Worm (Caenorhabditis elegans) whole organism, L4 larva: ENCODE measurements around the gene mon-2.

Source experiments
- R02D3.7 ChIP-seq: fragments of 150-350 bp; sonication (generic microtip); optimal IDR thresholded peaks from 3 replicates; lab custom pipeline; 2014; ENCODE audit warnings: missing biosample characterization, missing genetic modification characterization
- T26A8.4 ChIP-seq: fragments of 200-800 bp; sonication (Bioruptor generic); IDR thresholded peaks from 2 replicates; pipeline ENCODE4 v1.3.6; 2022; ENCODE audit warnings: missing genetic modification characterization, missing compliant biosample characterization
- Y105C5A.15 ChIP-seq: fragments of 200-800 bp; sonication (Bioruptor generic); IDR thresholded peaks from 2 replicates; pipeline ENCODE4 v1.3.6; 2022; ENCODE audit warnings: missing genetic modification characterization, missing compliant biosample characterization
- ZK546.5 ChIP-seq, 2 experiments: sonication (generic microtip); optimal IDR thresholded peaks; 2 replicates each; lab custom pipeline; 2017; ENCODE audit warnings: missing biosample characterization in 2 of 2, missing genetic modification characterization in 2 of 2
- ama-1 ChIP-seq: fragments of 150-350 bp; optimal IDR thresholded peaks from 2 replicates; lab custom pipeline; 2014; ENCODE audit warnings: inconsistent platforms, mixed read lengths
- ceh-28 ChIP-seq: fragments of 150-350 bp; optimal IDR thresholded peaks from 2 replicates; lab custom pipeline; 2014; ENCODE audit warnings: missing biosample characterization, missing genetic modification reagents, missing genetic modification characterization
- ctbp-1 ChIP-seq: fragments of 200-800 bp; sonication (Bioruptor generic); IDR thresholded peaks from 2 replicates; pipeline ENCODE4 v1.3.6; 2022; ENCODE audit warnings: missing genetic modification reagents, missing genetic modification characterization, missing compliant biosample characterization
- daf-12 ChIP-seq: fragments of 150-350 bp; optimal IDR thresholded peaks from 2 replicates; lab custom pipeline; 2014; ENCODE audit warnings: missing biosample characterization, missing genetic modification reagents, missing genetic modification characterization
- daf-8 ChIP-seq: fragments of 200-800 bp; sonication (Bioruptor generic); IDR thresholded peaks from 2 replicates; pipeline ENCODE4 v1.3.6; 2022; ENCODE audit warnings: missing genetic modification characterization, missing compliant biosample characterization
- dpl-1 ChIP-seq: fragments of 150-350 bp; optimal IDR thresholded peaks from 2 replicates; lab custom pipeline; 2014; ENCODE audit warnings: missing biosample characterization, missing genetic modification reagents, missing genetic modification characterization
- egl-43 ChIP-seq: fragments of 200-800 bp; sonication (Bioruptor generic); IDR thresholded peaks from 2 replicates; pipeline ENCODE4 v1.3.6; 2022; ENCODE audit warnings: missing genetic modification reagents, missing genetic modification characterization, missing compliant biosample characterization
- gei-8 ChIP-seq: fragments of 200-800 bp; sonication (Bioruptor generic); optimal IDR thresholded peaks from 2 replicates; lab custom pipeline; 2018; ENCODE audit warnings: mild to moderate bottlenecking, missing genetic modification characterization, missing compliant biosample characterization
- hif-1 ChIP-seq, 2 experiments: sonication (generic microtip); optimal IDR thresholded peaks; 2 replicates each; lab custom pipeline; 2016 to 2017; ENCODE audit warnings: missing compliant biosample characterization in 2 of 2, missing genetic modification characterization in 2 of 2, missing genetic modification reagents in 2 of 2, missing genotype in 2 of 2, mild to moderate bottlenecking in 1 of 2
- hlh-30 ChIP-seq: sonication (generic microtip); optimal IDR thresholded peaks from 2 replicates; lab custom pipeline; 2017; ENCODE audit warnings: antibody characterized with exemption, mild to moderate bottlenecking, missing genetic modification characterization, missing compliant biosample characterization; ENCODE audit not compliant: insufficient read depth
- hmg-1.1 ChIP-seq: fragments of 200-800 bp; sonication (Bioruptor generic); IDR thresholded peaks from 2 replicates; pipeline ENCODE4 v1.3.6; 2022; ENCODE audit warnings: missing genetic modification reagents, missing genetic modification characterization, missing compliant biosample characterization
- lin-1 ChIP-seq: fragments of 200-800 bp; sonication (Bioruptor generic); IDR thresholded peaks from 2 replicates; pipeline ENCODE4 v1.3.6; 2022; ENCODE audit warnings: missing genetic modification reagents, missing genetic modification characterization, missing compliant biosample characterization
- lin-15B ChIP-seq: fragments of 150-350 bp; sonication (generic microtip); optimal IDR thresholded peaks from 3 replicates; lab custom pipeline; 2014; ENCODE audit warnings: missing biosample characterization, missing genetic modification characterization
- lin-38 ChIP-seq: fragments of 200-800 bp; sonication (Bioruptor generic); IDR thresholded peaks from 2 replicates; pipeline ENCODE4 v1.3.6; 2022; ENCODE audit warnings: missing genetic modification reagents, missing genetic modification characterization, missing compliant biosample characterization
- lsy-2 ChIP-seq, 2 experiments: fragments of 150-350 bp in 1 of 2; sonication (generic microtip) in 1 of 2; optimal IDR thresholded peaks; 2 replicates each; lab custom pipeline; 2014 to 2017; ENCODE audit warnings: missing biosample characterization in 2 of 2, missing genetic modification characterization in 2 of 2
- madf-5 ChIP-seq, 2 experiments: fragments of 200-800 bp; sonication (Bioruptor generic); IDR thresholded peaks; 2 replicates each; pipeline ENCODE4 v1.3.6; 2022; ENCODE audit warnings: missing compliant biosample characterization in 2 of 2, missing genetic modification characterization in 2 of 2
- madf-9 ChIP-seq: fragments of 200-800 bp; sonication (Bioruptor generic); conservative IDR thresholded peaks from 2 replicates; pipeline ENCODE4 v1.3.6; 2022; ENCODE audit warnings: missing genetic modification reagents, missing genetic modification characterization, missing compliant biosample characterization
- mdl-1 ChIP-seq, 2 experiments: fragments of 150-350 bp in 1 of 2; sonication (generic microtip) in 1 of 2; optimal IDR thresholded peaks; 2 replicates each; lab custom pipeline; 2014 to 2017; ENCODE audit warnings: missing biosample characterization in 2 of 2, missing genetic modification characterization in 2 of 2
- mdt-29 ChIP-seq: fragments of 200-800 bp; sonication (Bioruptor generic); IDR thresholded peaks from 2 replicates; pipeline ENCODE4 v1.3.6; 2022; ENCODE audit warnings: missing genetic modification reagents, missing genetic modification characterization, missing compliant biosample characterization
- mep-1 ChIP-seq: fragments of 150-350 bp; sonication (generic microtip); optimal IDR thresholded peaks from 3 replicates; lab custom pipeline; 2014; ENCODE audit warnings: missing biosample characterization, missing genetic modification characterization
- mes-2 ChIP-seq: sonication (generic microtip); optimal IDR thresholded peaks from 2 replicates; lab custom pipeline; 2016; ENCODE audit warnings: missing genotype, mild to moderate bottlenecking, missing genetic modification characterization, missing compliant biosample characterization; ENCODE audit not compliant: poor library complexity, severe bottlenecking
- nhr-102 ChIP-seq: sonication (generic microtip); optimal IDR thresholded peaks from 2 replicates; lab custom pipeline; 2016; ENCODE audit warnings: mild to moderate bottlenecking, missing genetic modification characterization, moderate library complexity, missing compliant biosample characterization
- nhr-11 ChIP-seq: fragments of 150-350 bp; optimal IDR thresholded peaks from 2 replicates; lab custom pipeline; 2014; ENCODE audit warnings: missing biosample characterization, missing genetic modification characterization
- nhr-111 ChIP-seq: fragments of 200-800 bp; sonication (Bioruptor generic); optimal IDR thresholded peaks from 2 replicates; lab custom pipeline; 2018; ENCODE audit warnings: mild to moderate bottlenecking, missing genetic modification characterization, missing compliant biosample characterization
- nhr-28 ChIP-seq: fragments of 150-350 bp; optimal IDR thresholded peaks from 2 replicates; lab custom pipeline; 2014; ENCODE audit warnings: missing biosample characterization, missing genetic modification characterization
- nhr-42 ChIP-seq: fragments of 200-800 bp; sonication (Bioruptor generic); IDR thresholded peaks from 2 replicates; pipeline ENCODE4 v1.3.6; 2022; ENCODE audit warnings: missing genetic modification characterization, missing compliant biosample characterization
- nhr-76 ChIP-seq: fragments of 150-350 bp; optimal IDR thresholded peaks from 2 replicates; lab custom pipeline; 2014; ENCODE audit warnings: missing biosample characterization, missing genetic modification characterization
- saeg-2 ChIP-seq: fragments of 200-800 bp; sonication (Bioruptor generic); IDR thresholded peaks from 2 replicates; pipeline ENCODE4 v1.3.6; 2022; ENCODE audit warnings: missing genetic modification reagents, missing genetic modification characterization, missing compliant biosample characterization
- sdz-12 ChIP-seq: fragments of 200-800 bp; sonication (Bioruptor generic); optimal IDR thresholded peaks from 2 replicates; lab custom pipeline; 2018; ENCODE audit warnings: mild to moderate bottlenecking, missing genetic modification characterization, missing compliant biosample characterization
- set-16 ChIP-seq: fragments of 200-800 bp; sonication (Bioruptor generic); IDR thresholded peaks from 2 replicates; pipeline ENCODE4 v1.3.6; 2022; ENCODE audit warnings: missing genetic modification reagents, missing genetic modification characterization, missing compliant biosample characterization
- snpc-1.2 ChIP-seq: fragments of 200-800 bp; sonication (Bioruptor generic); IDR thresholded peaks from 2 replicates; pipeline ENCODE4 v1.3.6; 2022; ENCODE audit warnings: missing genetic modification reagents, missing genetic modification characterization, missing compliant biosample characterization
- spr-3 ChIP-seq: fragments of 200-800 bp; sonication (Bioruptor generic); optimal IDR thresholded peaks from 2 replicates; lab custom pipeline; 2018; ENCODE audit warnings: mild to moderate bottlenecking, missing genetic modification characterization, missing compliant biosample characterization
- unc-39 ChIP-seq: sonication (generic microtip); optimal IDR thresholded peaks from 2 replicates; lab custom pipeline; 2017; ENCODE audit warnings: missing biosample characterization, missing genetic modification characterization
- zfp-2 ChIP-seq: sonication (generic microtip); optimal IDR thresholded peaks from 2 replicates; lab custom pipeline; 2016; ENCODE audit warnings: mild to moderate bottlenecking, missing genetic modification characterization, missing compliant biosample characterization
- zfp-3 ChIP-seq: fragments of 200-800 bp; sonication (Bioruptor generic); conservative IDR thresholded peaks from 2 replicates; pipeline ENCODE4 v1.3.6; 2022; ENCODE audit warnings: missing genetic modification reagents, missing genetic modification characterization, missing compliant biosample characterization
- zip-11 ChIP-seq: fragments of 200-800 bp; sonication (Bioruptor generic); IDR thresholded peaks from 2 replicates; pipeline ENCODE4 v1.3.6; 2022; ENCODE audit warnings: missing genetic modification characterization, missing compliant biosample characterization
- ztf-7 ChIP-seq: fragments of 150-350 bp; optimal IDR thresholded peaks from 2 replicates; lab custom pipeline; 2014; ENCODE audit warnings: missing biosample characterization, missing genetic modification characterization

Gene mon-2

DNA sequence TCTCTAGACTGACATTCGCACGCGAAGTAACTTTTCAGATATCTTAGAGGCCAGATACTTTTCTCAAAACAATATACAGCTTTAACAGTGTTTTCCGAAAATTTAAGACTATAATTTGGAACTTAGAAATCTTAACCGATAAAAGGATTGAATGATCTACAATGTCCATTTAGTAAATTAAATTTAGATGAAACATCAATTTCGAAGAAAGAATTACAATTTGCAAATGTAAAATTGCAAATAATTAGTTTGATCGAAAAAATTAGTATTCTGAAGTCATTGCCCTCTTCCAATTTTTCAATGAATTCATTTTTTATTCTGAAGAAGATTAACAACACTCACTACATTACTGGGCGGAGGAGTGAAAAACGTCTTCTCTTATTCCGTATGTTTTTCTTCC, 28.0 kb upstream of the mon-2 start, which contains the start of gene bath-37:
Gene bath-37, plus strand, starts transcription at position 301 of the 400 bp plus-strand sequence.
- TF ChIP-seq mdt-29 (GFP tag; lab: Robert Waterston, UW) (no peak), ZK546.5 (tag; optimal IDR thresholded peaks at IDR 0.05; lab: Kevin White, UChicago) (no peak), hif-1 (tag; optimal IDR thresholded peaks at IDR 0.05; lab: Kevin White, UChicago) (no peak), ctbp-1 (GFP tag; lab: Robert Waterston, UW) (no peak), ceh-28 (tag; lab: Kevin White, UChicago) (no peak), Y105C5A.15 (GFP tag; lab: Robert Waterston, UW) (no peak), mdl-1 (tag; optimal IDR thresholded peaks at IDR 0.05; lab: Kevin White, UChicago) (no peak), R02D3.7 (tag; lab: Kevin White, UChicago) (no peak), snpc-1.2 (GFP tag; lab: Robert Waterston, UW) (no peak), nhr-102 (tag; lab: Kevin White, UChicago) (no peak), lsy-2 (tag; optimal IDR thresholded peaks at IDR 0.05; lab: Kevin White, UChicago) (no peak), mep-1 (tag; lab: Kevin White, UChicago) (no peak), egl-43 (GFP tag; lab: Robert Waterston, UW) (no peak)

DNA sequence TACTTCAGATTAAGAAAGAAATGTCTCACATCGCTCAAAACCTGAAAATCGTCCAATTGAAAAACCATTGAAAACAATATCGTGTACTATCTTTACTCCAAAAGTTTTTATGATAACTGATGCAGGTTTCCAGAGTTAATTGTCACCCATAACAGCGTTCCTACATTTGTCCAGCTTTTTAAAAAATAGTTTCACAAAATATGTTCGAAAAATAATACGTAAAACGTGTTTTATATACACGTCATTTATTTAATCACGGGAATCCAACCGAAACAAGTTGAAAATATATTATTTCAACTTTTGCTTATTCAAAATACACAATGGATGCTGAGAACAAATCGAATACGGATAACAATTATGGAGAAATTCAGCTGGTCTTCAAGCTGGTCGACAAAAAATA, 21.1 kb upstream of the mon-2 start, which contains the start of gene K08E4.7:
Gene K08E4.7, plus strand, starts transcription at position 301 of the 400 bp plus-strand sequence.
- TF ChIP-seq daf-12 (tag; lab: Kevin White, UChicago): no peak
- no peak for TF ChIP-seq madf-9 (GFP tag; lab: Robert Waterston, UW)
- TF ChIP-seq zip-11 (GFP tag; lab: Robert Waterston, UW): no peak
- no peak for TF ChIP-seq madf-5 (GFP tag; IDR thresholded peaks at IDR 0.05; lab: Robert Waterston, UW)
- TF ChIP-seq ctbp-1 (GFP tag; lab: Robert Waterston, UW): no peak

DNA sequence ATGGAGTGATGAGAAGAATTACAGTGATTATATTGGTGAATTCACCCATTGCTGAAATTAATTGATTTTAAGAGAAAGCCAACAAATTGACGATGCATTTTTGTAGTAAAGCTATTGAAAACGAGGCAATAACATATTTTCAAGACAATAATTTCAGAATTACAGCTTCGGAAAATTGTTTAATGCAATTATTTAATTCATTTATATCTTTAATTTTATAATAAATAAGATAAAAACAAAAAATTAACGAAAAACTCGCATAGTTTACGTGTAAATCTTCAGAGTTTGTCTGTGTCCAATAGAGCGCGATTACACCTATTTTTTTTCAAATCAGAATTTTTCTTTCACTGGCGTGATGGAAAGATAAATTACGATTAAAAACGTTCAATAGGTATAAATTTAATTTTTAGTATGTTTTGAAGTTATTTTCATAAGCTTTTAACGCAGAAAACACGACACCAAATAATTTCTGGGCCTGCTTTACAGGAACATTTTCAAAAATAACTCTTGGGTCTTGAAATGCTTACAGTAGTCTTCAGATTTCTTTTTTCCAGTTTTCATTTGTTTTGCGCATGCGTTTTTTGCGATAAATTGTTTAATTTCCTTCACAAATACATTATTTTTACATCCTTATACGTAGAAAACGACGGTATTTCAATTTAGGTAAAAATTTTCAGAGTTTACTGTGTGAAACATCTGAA, 18.3 kb upstream of the mon-2 start, which contains the start of gene tmed-1:
Gene tmed-1, minus strand, starts transcription at position 51 of the 701 bp plus-strand sequence.
- TF ChIP-seq hlh-30 (tag; lab: Kevin White, UChicago) (no peak), nhr-76 (no peak), nhr-42 (GFP tag; lab: Robert Waterston, UW) (no peak), ztf-7 (tag; lab: Kevin White, UChicago) (no peak), mes-2 (tag; lab: Kevin White, UChicago) (no peak), nhr-102 (tag; lab: Kevin White, UChicago) (no peak), gei-8 (GFP tag; lab: Kevin White, UChicago) (no peak), zfp-2 (tag; lab: Kevin White, UChicago) (no peak), zfp-3 (GFP tag; lab: Robert Waterston, UW) (no peak), lin-1 (GFP tag; lab: Robert Waterston, UW) (no peak), egl-43 (GFP tag; lab: Robert Waterston, UW) (no peak)

DNA sequence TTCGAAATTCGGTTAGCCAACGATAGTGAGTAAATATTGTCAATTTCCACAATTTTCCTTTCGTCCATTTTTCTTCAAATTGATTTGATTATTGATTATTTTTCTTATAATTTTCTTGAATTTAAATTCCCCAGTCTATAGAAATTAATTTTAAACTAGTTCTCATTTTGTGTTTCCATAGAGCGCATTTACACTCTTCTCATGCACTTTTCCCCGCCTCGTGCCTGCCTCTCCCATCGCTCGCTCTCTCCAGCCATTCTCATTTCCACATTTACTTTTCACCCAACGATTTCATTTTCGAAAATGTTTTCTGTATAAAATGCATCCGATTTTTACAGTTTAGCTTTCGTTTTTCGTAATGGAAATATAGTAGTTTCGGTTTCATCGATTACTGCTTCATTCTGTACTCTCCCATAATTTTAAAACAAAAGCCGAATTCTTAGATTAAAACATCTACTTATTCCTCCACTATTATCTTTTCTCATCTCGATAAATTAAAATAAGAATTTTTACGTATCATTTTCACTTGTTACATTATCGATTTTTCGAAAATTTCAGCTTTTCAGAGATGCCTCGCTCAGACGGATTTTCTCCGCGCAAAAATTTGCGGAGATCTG, 17.6 kb upstream of the mon-2 start, which contains the start of gene lex-1:
Gene lex-1, plus strand, starts transcription at position 567 of the 617 bp plus-strand sequence.
- TF ChIP-seq lin-1 (GFP tag; lab: Robert Waterston, UW) (no peak), saeg-2 (GFP tag; lab: Robert Waterston, UW) (no peak), mdl-1 (tag; optimal IDR thresholded peaks at IDR 0.05; lab: Kevin White, UChicago) (peak in 1 of 2 experiments; percentile 84), hif-1 (tag; optimal IDR thresholded peaks at IDR 0.05; lab: Kevin White, UChicago) (peak in 1 of 2 experiments; percentile 1), ztf-7 (tag; lab: Kevin White, UChicago) (no peak), unc-39 (tag; lab: Kevin White, UChicago) (no peak), nhr-111 (GFP tag; lab: Kevin White, UChicago) (no peak), T26A8.4 (GFP tag; lab: Robert Waterston, UW) (no peak), dpl-1 (GFP tag; lab: Kevin White, UChicago) (peak; percentile 69), set-16 (no peak), mep-1 (tag; lab: Kevin White, UChicago) (peak; percentile 46), nhr-28 (tag; lab: Kevin White, UChicago) (peak; percentile 19), Y105C5A.15 (GFP tag; lab: Robert Waterston, UW) (no peak), ama-1 (peak; percentile 48), spr-3 (GFP tag; lab: Kevin White, UChicago) (no peak), sdz-12 (no peak), lin-15B (tag; lab: Kevin White, UChicago) (no peak), nhr-11 (tag; lab: Kevin White, UChicago) (no peak), daf-8 (GFP tag; lab: Robert Waterston, UW) (no peak), hmg-1.1 (GFP tag; lab: Robert Waterston, UW) (0 out of 2 replicates have a peak, but pooled peaks have one; percentile 25), lsy-2 (tag; optimal IDR thresholded peaks at IDR 0.05; lab: Kevin White, UChicago) (peak in 1 of 2 experiments; percentile 64), lin-38 (GFP tag; lab: Robert Waterston, UW) (peak; percentile 81), hlh-30 (tag; lab: Kevin White, UChicago) (peak; percentile 90)
